Worm (Caenorhabditis elegans): ENCODE results near the gene lin-1.

Gene lin-1

ce11 chrIV:2313721-2314683, 13.9 kb upstream of the lin-1 start, which contains the start of gene vha-11:
vha-11 (minus strand) TSS chrIV:2314567.
- TF ChIP-seq unc-62 (GFP tag; optimal IDR thresholded peaks at IDR 0.05 in 1 of 2) = no peak
- no peak for TF ChIP-seq unc-62 (tag; optimal IDR thresholded peaks at IDR 0.05)
- 0 out of 2 replicates have a peak, but pooled peaks have one; percentile 3 for TF ChIP-seq madf-9 (GFP tag; conservative IDR thresholded peaks at IDR 0.05)
- peak; percentile 28 for TF ChIP-seq nhr-102 (tag; optimal IDR thresholded peaks at IDR 0.05)
- TF ChIP-seq ceh-28 (tag; optimal IDR thresholded peaks at IDR 0.05) = peak; percentile 90
- TF ChIP-seq ama-1 (optimal IDR thresholded peaks at IDR 0.05) = peak; percentile 62
- no peak for TF ChIP-seq unc-39 (tag; optimal IDR thresholded peaks at IDR 0.05)
- no peak for TF ChIP-seq ztf-7 (tag; optimal IDR thresholded peaks at IDR 0.05)
- TF ChIP-seq Y48G9A.11 (GFP tag; IDR thresholded peaks at IDR 0.05) = peak; percentile 56
- TF ChIP-seq zfp-3 (GFP tag; conservative IDR thresholded peaks at IDR 0.05) = peak; percentile 51; the same call in 1 of the 2 replicates
- no peak for TF ChIP-seq lin-15B (tag; optimal IDR thresholded peaks at IDR 0.05)
- peak; percentile 10 for TF ChIP-seq mes-2 (tag; optimal IDR thresholded peaks at IDR 0.05; ENCODE audit: poor library complexity, severe bottlenecking)
- TF ChIP-seq tra-1 (GFP tag; IDR thresholded peaks at IDR 0.05) = 0 out of 2 replicates have a peak, but pooled peaks have one; percentile 13
- no peak for TF ChIP-seq daf-16 (GFP tag; optimal IDR thresholded peaks at IDR 0.05)
- TF ChIP-seq daf-16 (tag; optimal IDR thresholded peaks at IDR 0.05) = peak; percentile 28
- no peak for TF ChIP-seq F10B5.3 (tag; optimal IDR thresholded peaks at IDR 0.05)
- TF ChIP-seq pha-4 (GFP tag; IDR thresholded peaks at IDR 0.05) = peak; percentile 27; the same call in 1 of the 2 replicates
- TF ChIP-seq pha-4 (tag; optimal IDR thresholded peaks at IDR 0.05) = no peak
- peak; percentile 99 for TF ChIP-seq aha-1 (tag)
- peak; percentile 76 for TF ChIP-seq lin-38 (GFP tag; IDR thresholded peaks at IDR 0.05)
- peak; percentile 1 for TF ChIP-seq sdz-12 (GFP tag; optimal IDR thresholded peaks at IDR 0.05)
- TF ChIP-seq mdt-29 (GFP tag; IDR thresholded peaks at IDR 0.05) = 0 out of 2 replicates have a peak, but pooled peaks have one; percentile 7
- TF ChIP-seq lim-7 (GFP tag; IDR thresholded peaks at IDR 0.05) = 0 out of 2 replicates have a peak, but pooled peaks have one; percentile 4

ce11 chrIV:2311554-2311953, 11.5 kb upstream of the lin-1 start:
- TF ChIP-seq Y105C5A.15 (GFP tag; IDR thresholded peaks at IDR 0.05) (no peak), lin-38 (GFP tag; IDR thresholded peaks at IDR 0.05) (peak; percentile 92)

ce11 chrIV:2308203-2308602, 8.1 kb upstream of the lin-1 start:
- TF ChIP-seq saeg-2 (GFP tag; IDR thresholded peaks at IDR 0.05) (no peak), daf-16 (GFP tag; optimal IDR thresholded peaks at IDR 0.05) (no peak), daf-16 (tag; optimal IDR thresholded peaks at IDR 0.05) (no peak), zfp-3 (GFP tag; conservative IDR thresholded peaks at IDR 0.05) (0 out of 2 replicates have a peak, but pooled peaks have one; percentile 20), madf-5 (GFP tag; IDR thresholded peaks at IDR 0.05) (0 out of 4 replicates have a peak, but pooled peaks of 1 of the 2 experiments have one; percentile 15), lin-38 (GFP tag; IDR thresholded peaks at IDR 0.05) (peak; percentile 67), aha-1 (tag) (peak; percentile 61)

- TF ChIP-seq F10B5.3 (tag; optimal IDR thresholded peaks at IDR 0.05) (no peak), arid-1 (GFP tag; conservative IDR thresholded peaks at IDR 0.05) (no peak), mdl-1 (tag; optimal IDR thresholded peaks at IDR 0.05) (no peak), vab-7 (GFP tag; IDR thresholded peaks at IDR 0.05) (no peak), lin-39 (tag; optimal IDR thresholded peaks at IDR 0.05) (no peak), hmg-1.1 (GFP tag; IDR thresholded peaks at IDR 0.05) (no peak), Y75B8A.6 (GFP tag; IDR thresholded peaks at IDR 0.05) (0 out of 2 replicates have a peak, but pooled peaks have one; percentile 5), lin-38 (GFP tag; IDR thresholded peaks at IDR 0.05) (peak; percentile 45; the same call in 1 of the 2 replicates), snpc-4 (tag; optimal IDR thresholded peaks at IDR 0.05) (no peak), gei-8 (GFP tag; optimal IDR thresholded peaks at IDR 0.05) (no peak), nhr-48 (tag; optimal IDR thresholded peaks at IDR 0.05) (no peak), set-16 (GFP tag; IDR thresholded peaks at IDR 0.05) (no peak), rbr-2 (tag; optimal IDR thresholded peaks at IDR 0.05) (no peak), zfp-3 (GFP tag; conservative IDR thresholded peaks at IDR 0.05) (0 out of 2 replicates have a peak, but pooled peaks have one; percentile 61), nhr-11 (tag; optimal IDR thresholded peaks at IDR 0.05) (no peak), ctbp-1 (GFP tag; IDR thresholded peaks at IDR 0.05) (no peak), hif-1 (tag; optimal IDR thresholded peaks at IDR 0.05) (no peak), mxl-2 (GFP tag; conservative IDR thresholded peaks at IDR 0.05) (no peak), D1046.2 (GFP tag; IDR thresholded peaks at IDR 0.05) (no peak), lin-13 (GFP tag; optimal IDR thresholded peaks at IDR 0.05) (no peak), egl-43 (GFP tag; IDR thresholded peaks at IDR 0.05) (no peak)
These were observed 7.3 kb upstream of the lin-1 start for ce11 chrIV:2307374-2307773.

Data from whole organism, L4 larva.